Worm (Caenorhabditis elegans) whole organism, L4 larva: ENCODE measurements around the gene nspg-6.
A peak's percentile ranks its signal among the peaks of the same experiment; 100 is the strongest.

Source experiments
- D1046.2 ChIP-seq: fragments of 200-800 bp; sonication (Bioruptor generic); IDR thresholded peaks from 2 replicates; pipeline ENCODE4 v1.3.6; 2022; ENCODE audit warnings: missing genetic modification characterization, missing compliant biosample characterization
- F26F4.8 ChIP-seq: fragments of 200-800 bp; sonication (Bioruptor generic); conservative IDR thresholded peaks from 2 replicates; pipeline ENCODE4 v1.3.6; 2022; ENCODE audit warnings: missing genetic modification characterization, missing compliant biosample characterization
- F44E2.7 ChIP-seq: fragments of 200-800 bp; sonication (Bioruptor generic); IDR thresholded peaks from 2 replicates; pipeline ENCODE4 v2.1.2; 2022; ENCODE audit warnings: missing genetic modification characterization, missing compliant biosample characterization
- F49E8.2 ChIP-seq: sonication (generic microtip); optimal IDR thresholded peaks from 2 replicates; lab custom pipeline; 2016; ENCODE audit warnings: missing compliant biosample characterization, mild to moderate bottlenecking, missing genetic modification characterization, borderline replicate concordance
- T20F7.1 ChIP-seq: fragments of 200-800 bp; sonication (Bioruptor generic); optimal IDR thresholded peaks from 2 replicates; lab custom pipeline; 2018; ENCODE audit warnings: mild to moderate bottlenecking, missing genetic modification characterization, missing compliant biosample characterization
- T26A8.4 ChIP-seq: fragments of 200-800 bp; sonication (Bioruptor generic); IDR thresholded peaks from 2 replicates; pipeline ENCODE4 v1.3.6; 2022; ENCODE audit warnings: missing genetic modification characterization, missing compliant biosample characterization
- Y48G9A.11 ChIP-seq: fragments of 200-800 bp; sonication (Bioruptor generic); IDR thresholded peaks from 2 replicates; pipeline ENCODE4 v1.3.6; 2022; ENCODE audit warnings: missing genetic modification reagents, missing genetic modification characterization, missing compliant biosample characterization
- ceh-28 ChIP-seq: fragments of 150-350 bp; optimal IDR thresholded peaks from 2 replicates; lab custom pipeline; 2014; ENCODE audit warnings: missing biosample characterization, missing genetic modification reagents, missing genetic modification characterization
- ceh-62 ChIP-seq: sonication (generic microtip); optimal IDR thresholded peaks from 2 replicates; lab custom pipeline; 2017; ENCODE audit warnings: missing biosample characterization, missing genetic modification characterization
- daf-16 ChIP-seq, 3 experiments: sonication (generic microtip); optimal IDR thresholded peaks; 2 replicates each; lab custom pipeline; 2016 to 2017; ENCODE audit warnings: missing genetic modification characterization in 3 of 3, missing genetic modification reagents in 3 of 3, mild to moderate bottlenecking in 2 of 3, missing compliant biosample characterization in 2 of 3, missing biosample characterization in 1 of 3, moderate library complexity in 1 of 3
- dmd-6 ChIP-seq: fragments of 200-800 bp; sonication (Bioruptor generic); IDR thresholded peaks from 2 replicates; pipeline ENCODE4 v1.3.6; 2022; ENCODE audit warnings: missing genetic modification reagents, missing genetic modification characterization, missing compliant biosample characterization
- dpl-1 ChIP-seq: fragments of 150-350 bp; optimal IDR thresholded peaks from 2 replicates; lab custom pipeline; 2014; ENCODE audit warnings: missing biosample characterization, missing genetic modification reagents, missing genetic modification characterization
- dve-1 ChIP-seq: sonication (generic microtip); optimal IDR thresholded peaks from 2 replicates; lab custom pipeline; 2017; ENCODE audit warnings: antibody characterized with exemption, mild to moderate bottlenecking, missing genetic modification characterization, missing compliant biosample characterization; ENCODE audit not compliant: insufficient read depth
- hlh-11 ChIP-seq: fragments of 200-800 bp; sonication (Bioruptor generic); optimal IDR thresholded peaks from 2 replicates; lab custom pipeline; 2018; ENCODE audit warnings: mild to moderate bottlenecking, missing genetic modification characterization, missing compliant biosample characterization
- hlh-30 ChIP-seq: sonication (generic microtip); optimal IDR thresholded peaks from 2 replicates; lab custom pipeline; 2017; ENCODE audit warnings: antibody characterized with exemption, mild to moderate bottlenecking, missing genetic modification characterization, missing compliant biosample characterization; ENCODE audit not compliant: insufficient read depth
- hmg-1.1 ChIP-seq: fragments of 200-800 bp; sonication (Bioruptor generic); IDR thresholded peaks from 2 replicates; pipeline ENCODE4 v1.3.6; 2022; ENCODE audit warnings: missing genetic modification reagents, missing genetic modification characterization, missing compliant biosample characterization
- jun-1 ChIP-seq: fragments of 150-350 bp; optimal IDR thresholded peaks from 2 replicates; lab custom pipeline; 2014; ENCODE audit warnings: missing biosample characterization, missing genetic modification reagents, missing genetic modification characterization
- lin-38 ChIP-seq: fragments of 200-800 bp; sonication (Bioruptor generic); IDR thresholded peaks from 2 replicates; pipeline ENCODE4 v1.3.6; 2022; ENCODE audit warnings: missing genetic modification reagents, missing genetic modification characterization, missing compliant biosample characterization
- lin-39 ChIP-seq: fragments of 150-350 bp; optimal IDR thresholded peaks from 2 replicates; lab custom pipeline; 2014; ENCODE audit warnings: missing biosample characterization, missing genetic modification reagents, missing genetic modification characterization
- lsy-2 ChIP-seq, 2 experiments: fragments of 150-350 bp in 1 of 2; sonication (generic microtip) in 1 of 2; optimal IDR thresholded peaks; 2 replicates each; lab custom pipeline; 2014 to 2017; ENCODE audit warnings: missing biosample characterization in 2 of 2, missing genetic modification characterization in 2 of 2
- mdl-1 ChIP-seq, 2 experiments: fragments of 150-350 bp in 1 of 2; sonication (generic microtip) in 1 of 2; optimal IDR thresholded peaks; 2 replicates each; lab custom pipeline; 2014 to 2017; ENCODE audit warnings: missing biosample characterization in 2 of 2, missing genetic modification characterization in 2 of 2
- mep-1 ChIP-seq: fragments of 150-350 bp; sonication (generic microtip); optimal IDR thresholded peaks from 3 replicates; lab custom pipeline; 2014; ENCODE audit warnings: missing biosample characterization, missing genetic modification characterization
- mes-2 ChIP-seq: sonication (generic microtip); optimal IDR thresholded peaks from 2 replicates; lab custom pipeline; 2016; ENCODE audit warnings: missing genotype, mild to moderate bottlenecking, missing genetic modification characterization, missing compliant biosample characterization; ENCODE audit not compliant: poor library complexity, severe bottlenecking
- mxl-3 ChIP-seq: fragments of 200-800 bp; sonication (Bioruptor generic); optimal IDR thresholded peaks from 2 replicates; lab custom pipeline; 2018; ENCODE audit warnings: mild to moderate bottlenecking, missing genetic modification characterization, missing compliant biosample characterization
- nhr-111 ChIP-seq: fragments of 200-800 bp; sonication (Bioruptor generic); optimal IDR thresholded peaks from 2 replicates; lab custom pipeline; 2018; ENCODE audit warnings: mild to moderate bottlenecking, missing genetic modification characterization, missing compliant biosample characterization
- nhr-28 ChIP-seq: fragments of 150-350 bp; optimal IDR thresholded peaks from 2 replicates; lab custom pipeline; 2014; ENCODE audit warnings: missing biosample characterization, missing genetic modification characterization
- nhr-6 ChIP-seq: fragments of 150-350 bp; optimal IDR thresholded peaks from 2 replicates; lab custom pipeline; 2014; ENCODE audit warnings: missing biosample characterization, missing genetic modification characterization
- nhr-77 ChIP-seq: fragments of 150-350 bp; optimal IDR thresholded peaks from 2 replicates; lab custom pipeline; 2014; ENCODE audit warnings: missing biosample characterization, missing genetic modification characterization
- saeg-2 ChIP-seq: fragments of 200-800 bp; sonication (Bioruptor generic); IDR thresholded peaks from 2 replicates; pipeline ENCODE4 v1.3.6; 2022; ENCODE audit warnings: missing genetic modification reagents, missing genetic modification characterization, missing compliant biosample characterization
- sdz-12 ChIP-seq: fragments of 200-800 bp; sonication (Bioruptor generic); optimal IDR thresholded peaks from 2 replicates; lab custom pipeline; 2018; ENCODE audit warnings: mild to moderate bottlenecking, missing genetic modification characterization, missing compliant biosample characterization
- unc-130 ChIP-seq: sonication (generic microtip); optimal IDR thresholded peaks from 2 replicates; lab custom pipeline; 2016; ENCODE audit warnings: missing genetic modification reagents, missing genetic modification characterization, missing compliant biosample characterization
- unc-62 ChIP-seq, 3 experiments: fragments of 150-350 bp in 1 of 3; sonication (generic microtip); optimal IDR thresholded peaks in 2 of 3; peaks in 1 of 3; 1 replicate in 1 of 3; 2 replicates in 2 of 3; lab custom pipeline; 2014 to 2017; ENCODE audit warnings: missing biosample characterization in 3 of 3, missing genetic modification characterization in 3 of 3, missing genetic modification reagents in 3 of 3, missing genotype in 1 of 3
- vab-7 ChIP-seq: fragments of 200-800 bp; sonication (Bioruptor generic); IDR thresholded peaks from 2 replicates; pipeline ENCODE4 v1.3.6; 2022; ENCODE audit warnings: missing genetic modification reagents, missing genetic modification characterization, missing compliant biosample characterization
- zip-2 ChIP-seq: fragments of 150-350 bp; optimal IDR thresholded peaks from 2 replicates; lab custom pipeline; 2014; ENCODE audit warnings: missing biosample characterization, missing genetic modification characterization
- ztf-11 ChIP-seq: fragments of 150-350 bp; optimal IDR thresholded peaks from 2 replicates; lab custom pipeline; 2014; ENCODE audit warnings: missing biosample characterization, missing genetic modification characterization

nspg-6 gene

DNA sequence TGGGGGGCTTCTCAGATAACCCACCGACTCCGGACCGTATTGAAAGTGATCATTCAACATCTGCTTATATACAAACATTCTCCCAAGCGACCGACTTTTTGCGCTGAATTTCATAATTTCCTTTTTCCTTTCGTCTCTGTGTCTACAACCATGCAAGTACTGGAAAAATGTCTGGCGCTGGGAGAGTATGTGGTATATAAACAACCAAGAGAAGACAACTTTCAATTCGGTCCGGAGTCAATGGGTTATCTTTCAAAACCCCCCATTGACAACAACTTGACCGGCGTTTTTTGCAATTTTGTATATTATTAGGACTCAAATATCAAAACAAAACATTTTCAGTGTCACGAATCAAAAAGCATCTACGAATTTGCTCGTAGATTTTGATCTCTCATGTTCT, 36.3 kb downstream of the nspg-6 start (continued):
- peak; percentile 63 for TF ChIP-seq vab-7 (GFP tag; lab: Robert Waterston, UW)
- TF ChIP-seq unc-62 (GFP tag; optimal IDR thresholded peaks at IDR 0.05 in 1 of 2; lab: Kevin White, UChicago): no peak
- no peak for TF ChIP-seq unc-62 (tag; optimal IDR thresholded peaks at IDR 0.05; lab: Kevin White, UChicago)
- peak; percentile 60 for TF ChIP-seq jun-1 (tag; lab: Kevin White, UChicago)
- no peak for TF ChIP-seq nhr-111 (GFP tag; lab: Kevin White, UChicago)
- TF ChIP-seq ceh-28 (tag; lab: Kevin White, UChicago): no peak
- TF ChIP-seq F49E8.2: no peak
- TF ChIP-seq, all 104 proteins: peak for 55

DNA sequence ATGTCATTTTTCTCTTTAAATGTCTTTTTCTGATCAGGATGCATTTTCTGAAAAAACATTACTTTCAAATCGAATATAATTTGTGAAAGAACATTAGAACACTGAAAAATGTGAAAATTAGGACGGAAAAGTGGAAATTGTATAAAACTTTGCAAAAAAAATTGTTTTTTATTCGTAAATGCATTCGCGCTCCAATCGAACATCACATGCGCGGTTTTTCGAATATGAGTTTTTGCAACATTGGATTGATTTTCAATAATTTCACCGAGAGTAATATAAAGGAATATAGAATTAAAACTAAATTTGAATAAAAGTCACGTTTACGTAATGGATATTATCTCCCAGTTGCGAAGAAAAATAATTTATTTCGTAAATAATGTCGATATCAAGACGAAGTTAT, 37.5 kb downstream of the nspg-6 start, which contains the start of the genes spot-1 and B0361.11:
Gene spot-1, minus strand, starts transcription at position 47 of the 400 bp plus-strand sequence.
Gene B0361.11, plus strand, starts transcription at position 372 of the 400 bp plus-strand sequence.
- TF ChIP-seq lin-38 (GFP tag; lab: Robert Waterston, UW) (peak; percentile 93), nhr-77 (peak; percentile 23), ztf-11 (tag; lab: Kevin White, UChicago) (no peak), lin-39 (tag; lab: Kevin White, UChicago) (no peak), saeg-2 (GFP tag; lab: Robert Waterston, UW) (no peak), dpl-1 (GFP tag; lab: Kevin White, UChicago) (peak; percentile 96), dve-1 (tag; lab: Kevin White, UChicago) (peak; percentile 52), lsy-2 (tag; optimal IDR thresholded peaks at IDR 0.05; lab: Kevin White, UChicago) (peak in 1 of 2 experiments; percentile 78), mep-1 (tag; lab: Kevin White, UChicago) (peak; percentile 33), nhr-28 (tag; lab: Kevin White, UChicago) (peak; percentile 20), mdl-1 (tag; optimal IDR thresholded peaks at IDR 0.05; lab: Kevin White, UChicago) (no peak), T26A8.4 (GFP tag; lab: Robert Waterston, UW) (no peak), mes-2 (tag; lab: Kevin White, UChicago) (peak; percentile 63), F44E2.7 (GFP tag; lab: Robert Waterston, UW) (no peak), hmg-1.1 (0 out of 2 replicates have a peak, but pooled peaks have one; percentile 9), F26F4.8 (no peak), ceh-62 (tag; lab: Kevin White, UChicago) (no peak), zip-2 (tag; lab: Kevin White, UChicago) (peak; percentile 3), hlh-30 (peak; percentile 78), nhr-6 (tag; lab: Kevin White, UChicago) (peak; percentile 81), daf-16 (GFP tag; optimal IDR thresholded peaks at IDR 0.05; lab: Kevin White, UChicago) (no peak), daf-16 (tag; optimal IDR thresholded peaks at IDR 0.05; lab: Kevin White, UChicago) (peak; percentile 28), unc-62 (GFP tag; optimal IDR thresholded peaks at IDR 0.05 in 1 of 2; lab: Kevin White, UChicago) (peak in 1 of 2 experiments; percentile 30), unc-62 (tag; optimal IDR thresholded peaks at IDR 0.05; lab: Kevin White, UChicago) (no peak), unc-130 (GFP tag; lab: Kevin White, UChicago) (no peak), T20F7.1 (GFP tag; lab: Kevin White, UChicago) (peak; percentile 56)

DNA sequence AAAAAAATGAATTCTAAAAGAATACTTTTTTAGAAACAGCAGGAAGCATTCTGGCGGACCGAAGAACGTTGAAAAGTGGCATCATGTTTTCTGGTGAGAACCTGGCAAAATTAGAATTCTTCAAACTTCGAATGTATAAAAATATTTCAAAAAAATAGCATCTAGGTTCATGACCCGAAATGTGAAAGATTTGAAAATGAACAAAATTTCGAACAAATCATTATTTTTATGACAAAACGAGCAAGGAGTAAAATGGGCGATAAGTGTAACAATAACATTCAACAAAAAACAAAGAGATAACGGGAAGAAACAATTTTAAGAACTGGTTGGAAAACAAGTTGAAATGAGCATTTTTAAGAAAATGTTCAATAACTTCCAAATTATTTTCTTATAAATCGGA, 39.5 kb downstream of the nspg-6 start, which contains the start of gene psd-1:
Gene psd-1, minus strand, starts transcription at position 101 of the 400 bp plus-strand sequence.
- TF ChIP-seq dpl-1 (GFP tag; lab: Kevin White, UChicago): no peak
- TF ChIP-seq, all 104 proteins: peak for 0

DNA sequence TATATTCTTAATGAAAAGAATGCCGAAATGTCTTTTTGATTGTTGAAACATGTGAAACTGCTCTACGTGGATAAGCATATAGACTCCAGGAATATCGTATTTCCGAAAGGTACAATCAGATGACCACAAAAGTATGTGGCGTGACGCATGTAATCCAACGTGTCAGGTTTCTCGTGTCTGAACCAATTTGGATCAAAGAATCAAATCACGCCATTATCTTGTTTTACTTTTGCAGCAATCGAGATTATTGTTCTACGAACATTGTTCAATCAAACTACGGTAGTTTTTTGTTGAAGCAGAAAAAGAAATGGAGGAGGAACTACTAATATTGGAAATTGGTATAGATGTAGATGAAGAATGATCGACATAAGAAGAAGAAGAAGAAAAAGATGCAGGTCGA, 41.1 kb downstream of the nspg-6 start:
- TF ChIP-seq mxl-3 (GFP tag; lab: Kevin White, UChicago) (peak; percentile 2), D1046.2 (GFP tag; lab: Robert Waterston, UW) (no peak), sdz-12 (GFP tag; lab: Kevin White, UChicago) (no peak), hlh-11 (peak; percentile 28), dmd-6 (GFP tag; lab: Robert Waterston, UW) (0 out of 2 replicates have a peak, but pooled peaks have one; percentile 35), mdl-1 (tag; optimal IDR thresholded peaks at IDR 0.05; lab: Kevin White, UChicago) (peak in 1 of 2 experiments; percentile 63), hmg-1.1 (no peak), Y48G9A.11 (GFP tag; lab: Robert Waterston, UW) (no peak), dpl-1 (GFP tag; lab: Kevin White, UChicago) (no peak), hlh-30 (peak; percentile 64), nhr-28 (tag; lab: Kevin White, UChicago) (peak; percentile 44)
